Worm (Caenorhabditis elegans) whole organism, L3 larva: ENCODE measurements around the gene F21C10.19.

Source experiments
- aly-2 ChIP-seq: fragments of 150-350 bp; optimal IDR thresholded peaks from 2 replicates; lab custom pipeline; 2014; ENCODE audit warnings: missing biosample characterization, missing genetic modification characterization
- fkh-10 ChIP-seq: sonication (generic microtip); optimal IDR thresholded peaks from 2 replicates; lab custom pipeline; 2017; ENCODE audit warnings: missing biosample characterization, missing genetic modification reagents, missing genetic modification characterization
- nhr-11 ChIP-seq: fragments of 150-350 bp; optimal IDR thresholded peaks from 2 replicates; lab custom pipeline; 2014; ENCODE audit warnings: missing biosample characterization, missing genetic modification characterization

- TF ChIP-seq fkh-10 (GFP tag; lab: Kevin White, UChicago) (peak; percentile 96), nhr-11 (tag; lab: Kevin White, UChicago) (no peak), aly-2 (tag; lab: Kevin White, UChicago) (no peak)
These were observed 26.7 kb downstream of the F21C10.19 start for ce11 chrV:9157597-9157996.
